Worm (Caenorhabditis elegans): ENCODE data around the gene marc-1.

The marc-1 gene

ce11 chrV:9729462-9730162 is 9.9 kb upstream of the marc-1 start, which contains the start of the genes aagr-3 and drap-1 (continued):
- TF ChIP-seq nhr-25 (tag; optimal IDR thresholded peaks at IDR 0.05) = no peak
- TF ChIP-seq elt-2 (tag; optimal IDR thresholded peaks at IDR 0.05) = peak; percentile 68

- TF ChIP-seq sea-2 (GFP tag; optimal IDR thresholded peaks at IDR 0.05) (peak; percentile 10), zag-1 (tag; optimal IDR thresholded peaks at IDR 0.05) (peak; percentile 58), elt-2 (tag; optimal IDR thresholded peaks at IDR 0.05) (peak; percentile 97), nhr-67 (tag; optimal IDR thresholded peaks at IDR 0.05) (no peak), jun-1 (tag; optimal IDR thresholded peaks at IDR 0.05) (peak; percentile 89), fkh-10 (GFP tag; optimal IDR thresholded peaks at IDR 0.05) (peak; percentile 84), nhr-25 (tag; optimal IDR thresholded peaks at IDR 0.05) (peak; percentile 93), egl-5 (tag; optimal IDR thresholded peaks at IDR 0.05) (peak; percentile 90), unc-62 (GFP tag; optimal IDR thresholded peaks at IDR 0.05) (peak; percentile 93), ztf-11 (tag; optimal IDR thresholded peaks at IDR 0.05) (no peak), nfya-1 (tag; optimal IDR thresholded peaks at IDR 0.05; ENCODE audit: insufficient read depth) (peak; percentile 100), ceh-9 (tag; optimal IDR thresholded peaks at IDR 0.05) (no peak), hmg-11 (tag; optimal IDR thresholded peaks at IDR 0.05) (peak; percentile 100), elt-3 (tag; optimal IDR thresholded peaks at IDR 0.05) (peak in 2 of 3 experiments; percentile 14 to 21), aly-2 (tag; optimal IDR thresholded peaks at IDR 0.05) (no peak), nhr-43 (tag; optimal IDR thresholded peaks at IDR 0.05; ENCODE audit: poor library complexity, severe bottlenecking) (peak; percentile 73), ztf-4 (tag; optimal IDR thresholded peaks at IDR 0.05) (peak; percentile 75), elt-1 (tag; optimal IDR thresholded peaks at IDR 0.05) (peak; percentile 37), fos-1 (tag; optimal IDR thresholded peaks at IDR 0.05) (peak; percentile 61), nhr-12 (tag; optimal IDR thresholded peaks at IDR 0.05) (no peak), eor-1 (tag; optimal IDR thresholded peaks at IDR 0.05) (no peak), unc-39 (tag; optimal IDR thresholded peaks at IDR 0.05) (peak; percentile 63), nhr-23 (tag; optimal IDR thresholded peaks at IDR 0.05) (peak; percentile 83), pqm-1 (tag; optimal IDR thresholded peaks at IDR 0.05) (peak; percentile 90), snpc-4 (tag; optimal IDR thresholded peaks at IDR 0.05) (peak; percentile 69), fkh-2 (tag; optimal IDR thresholded peaks at IDR 0.05) (peak; percentile 76), ceh-28 (tag; optimal IDR thresholded peaks at IDR 0.05) (peak; percentile 74), ama-1 (optimal IDR thresholded peaks at IDR 0.05) (peak; percentile 99), ceh-16 (tag; optimal IDR thresholded peaks at IDR 0.05) (no peak), ceh-82 (tag; optimal IDR thresholded peaks at IDR 0.05) (peak; percentile 74), lin-15B (tag; optimal IDR thresholded peaks at IDR 0.05) (peak; percentile 91), lin-39 (tag; optimal IDR thresholded peaks at IDR 0.05) (peak; percentile 99), skn-1 (tag; optimal IDR thresholded peaks at IDR 0.05) (peak; percentile 80), nhr-77 (tag; optimal IDR thresholded peaks at IDR 0.05) (peak; percentile 51), tbx-2 (tag; optimal IDR thresholded peaks at IDR 0.05) (peak; percentile 67), nhr-28 (tag; optimal IDR thresholded peaks at IDR 0.05) (no peak), mdl-1 (tag; optimal IDR thresholded peaks at IDR 0.05) (peak; percentile 95), nhr-76 (tag; optimal IDR thresholded peaks at IDR 0.05) (no peak), nhr-237 (tag; optimal IDR thresholded peaks at IDR 0.05) (no peak), ZK546.5 (tag; optimal IDR thresholded peaks at IDR 0.05) (peak; percentile 70), nhr-11 (tag; optimal IDR thresholded peaks at IDR 0.05) (peak; percentile 89), mml-1 (tag; optimal IDR thresholded peaks at IDR 0.05) (no peak), R02D3.7 (tag; optimal IDR thresholded peaks at IDR 0.05) (peak; percentile 58), pha-4 (tag; optimal IDR thresholded peaks at IDR 0.05) (peak; percentile 82), egl-27 (tag; optimal IDR thresholded peaks at IDR 0.05) (peak; percentile 73), daf-12 (tag; optimal IDR thresholded peaks at IDR 0.05) (no peak), lsy-12 (tag; optimal IDR thresholded peaks at IDR 0.05) (peak; percentile 92)
These were observed 8.5 kb upstream of the marc-1 start for ce11 chrV:9730743-9731706.

All from whole organism, L3 larva.